Fruit fly (Drosophila melanogaster): ENCODE results near the gene CG7333.

DNA sequence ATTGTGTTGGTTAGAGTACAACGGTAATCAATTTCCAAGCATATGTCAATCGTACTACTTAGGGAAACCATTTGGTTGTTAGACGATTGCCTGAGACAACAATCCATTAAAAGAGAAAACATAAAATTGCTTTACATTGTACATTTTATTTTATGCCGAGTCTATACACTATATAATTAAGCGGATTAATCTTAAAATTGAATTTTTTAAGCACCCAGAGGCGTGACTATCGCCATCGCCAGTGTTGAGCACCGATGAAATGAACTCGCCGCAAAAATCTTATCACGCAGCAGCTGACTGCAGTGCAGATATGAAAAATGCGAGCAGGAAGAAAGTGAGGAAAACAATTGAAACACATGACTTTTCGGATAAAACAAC, 42.4 kb downstream of the CG7333 start:
- TF ChIP-seq EcR (GFP tag; optimal IDR thresholded peaks at IDR 0.05) (no peak), CG8478 (optimal IDR thresholded peaks at IDR 0.05) (no peak), psq (optimal IDR thresholded peaks at IDR 0.05) (no peak), Dll (optimal IDR thresholded peaks at IDR 0.05) (no peak), usp (GFP tag; optimal IDR thresholded peaks at IDR 0.05) (no peak)

Measured in whole organism.